Worm (Caenorhabditis elegans) whole organism, late embryonic: ENCODE data around the gene nhr-218.

Experiments
- Y22D7AL.16 ChIP-seq: sonication (generic microtip); optimal IDR thresholded peaks from 2 replicates; lab custom pipeline; 2016; ENCODE audit warnings: missing genetic modification characterization, missing compliant biosample characterization
- ama-1 ChIP-seq: fragments of 150-350 bp; optimal IDR thresholded peaks from 2 replicates; lab custom pipeline; 2014
- ceh-24 ChIP-seq: sonication (generic microtip); optimal IDR thresholded peaks from 2 replicates; lab custom pipeline; 2016; ENCODE audit warnings: mild to moderate bottlenecking, missing genetic modification characterization, missing compliant biosample characterization
- ceh-34 ChIP-seq: sonication (generic microtip); optimal IDR thresholded peaks from 2 replicates; lab custom pipeline; 2016; ENCODE audit warnings: mild to moderate bottlenecking, missing genetic modification characterization, missing compliant biosample characterization
- ceh-9 ChIP-seq: sonication (generic microtip); optimal IDR thresholded peaks from 2 replicates; lab custom pipeline; 2016; ENCODE audit warnings: mild to moderate bottlenecking, missing genetic modification characterization, inconsistent platforms, missing compliant biosample characterization
- che-1 ChIP-seq: sonication (generic microtip); optimal IDR thresholded peaks from 2 replicates; lab custom pipeline; 2016; ENCODE audit warnings: mild to moderate bottlenecking, missing genetic modification characterization, missing compliant biosample characterization
- ets-4 ChIP-seq: sonication (generic microtip); optimal IDR thresholded peaks from 2 replicates; lab custom pipeline; 2016; ENCODE audit warnings: missing genetic modification characterization, missing compliant biosample characterization
- fkh-10 ChIP-seq: fragments of 150-350 bp; optimal IDR thresholded peaks from 2 replicates; lab custom pipeline; 2014; ENCODE audit warnings: missing biosample characterization, missing genetic modification reagents, missing genetic modification characterization
- lim-6 ChIP-seq: sonication (generic microtip); optimal IDR thresholded peaks from 2 replicates; lab custom pipeline; 2016; ENCODE audit warnings: missing genetic modification characterization, missing compliant biosample characterization
- nhr-11 ChIP-seq: fragments of 150-350 bp; optimal IDR thresholded peaks from 2 replicates; lab custom pipeline; 2014; ENCODE audit warnings: missing biosample characterization, missing genetic modification characterization
- nhr-232 ChIP-seq: sonication (generic microtip); optimal IDR thresholded peaks from 2 replicates; lab custom pipeline; 2016; ENCODE audit warnings: missing genetic modification characterization, missing compliant biosample characterization
- pha-4 ChIP-seq: fragments of 150-350 bp; optimal IDR thresholded peaks from 2 replicates; lab custom pipeline; 2018; ENCODE audit warnings: missing biosample characterization, missing genetic modification reagents, missing genetic modification characterization

DNA sequence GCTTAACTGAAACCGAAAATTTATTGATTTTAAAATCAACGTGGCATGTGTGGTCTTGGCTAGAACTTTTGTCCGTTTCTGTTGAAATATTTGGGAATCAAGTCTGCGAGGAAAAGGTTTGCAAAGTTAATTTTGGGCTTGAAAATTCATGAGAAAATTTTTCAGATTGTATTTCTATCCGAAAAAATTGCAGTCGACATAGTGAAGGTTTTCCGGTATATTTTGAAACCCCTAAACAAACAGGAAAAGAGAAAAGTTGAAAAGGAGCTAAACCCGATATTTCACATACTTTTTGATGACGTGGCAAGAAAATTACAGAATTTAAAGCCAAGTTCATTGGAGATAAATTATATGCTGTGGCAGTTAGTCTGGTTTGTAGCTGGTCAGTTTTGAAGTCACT lies 1.4 kb downstream of the nhr-218 start, which contains the start of gene nhr-127:
- TF ChIP-seq Y22D7AL.16 = no peak
- TF ChIP-seq pha-4 (tag; lab: Kevin White, UChicago) = no peak
- TF ChIP-seq ceh-34 (tag; lab: Kevin White, UChicago) = no peak
- TF ChIP-seq nhr-232 (tag; lab: Kevin White, UChicago) = no peak
- TF ChIP-seq ama-1 (lab: Kevin White, UChicago) = no peak
- no peak for TF ChIP-seq lim-6 (tag; lab: Kevin White, UChicago)
- no peak for TF ChIP-seq che-1
- TF ChIP-seq fkh-10 (GFP tag; lab: Kevin White, UChicago) = no peak
- no peak for TF ChIP-seq nhr-11
- no peak for TF ChIP-seq ceh-24 (tag; lab: Kevin White, UChicago)
- no peak for TF ChIP-seq ets-4 (tag; lab: Kevin White, UChicago)
- TF ChIP-seq ceh-9 (tag; lab: Kevin White, UChicago) = no peak
